Worm (Caenorhabditis elegans): ENCODE measurements around the gene cku-70.

DNA sequence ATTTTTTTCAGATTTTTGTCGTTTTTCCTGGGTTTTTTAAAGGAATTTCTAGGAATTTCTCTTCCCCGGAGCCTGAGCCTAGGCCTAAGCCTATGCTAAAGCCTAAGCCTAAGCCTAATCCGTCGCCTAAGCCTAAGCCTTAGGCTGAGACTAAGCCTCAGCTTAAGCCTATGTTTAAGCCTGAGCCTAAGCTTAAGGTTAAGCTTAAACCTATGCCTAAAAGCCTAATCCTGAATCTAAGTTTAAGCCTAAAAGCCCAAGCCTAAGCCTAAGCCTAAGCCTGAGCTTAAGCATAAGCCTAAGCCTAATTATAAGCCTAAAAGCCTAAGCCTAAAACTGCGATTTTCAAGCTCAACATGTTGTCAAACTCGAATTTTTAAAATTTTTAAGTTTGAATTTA is 39.5 kb downstream of the cku-70 start:
- TF ChIP-seq lin-38 (GFP tag; IDR thresholded peaks at IDR 0.05) (no peak), ZK546.5 (tag; optimal IDR thresholded peaks at IDR 0.05) (no peak), lim-7 (GFP tag; IDR thresholded peaks at IDR 0.05) (no peak)
